Worm (Caenorhabditis elegans) whole organism, L4/young adult: ENCODE measurements around the gene str-118.
"Not testable (repeated sequence)": the region's sequence is repeated elsewhere in the genome, so short reads cannot be mapped to it uniquely, and the experiment has no call there.

ENCODE experiments used
- W03F9.2 ChIP-seq: fragments of 150-350 bp; optimal IDR thresholded peaks from 2 replicates; lab custom pipeline; 2014; ENCODE audit warnings: missing biosample characterization, missing genetic modification characterization
- dao-5 ChIP-seq: sonication (generic microtip); optimal IDR thresholded peaks from 2 replicates; lab custom pipeline; 2016; ENCODE audit warnings: missing genotype, missing genetic modification characterization, moderate library complexity, missing compliant biosample characterization
- him-1 ChIP-seq: sonication (generic microtip); optimal IDR thresholded peaks from 2 replicates; lab custom pipeline; 2016; ENCODE audit warnings: missing genotype, missing genetic modification reagents, missing genetic modification characterization, missing compliant biosample characterization

The str-118 gene

ce11 chrV:10051855-10052254 is at the start of gene str-118:
TSS of gene str-118 (plus strand) at chrV:10052155.
- TF ChIP-seq W03F9.2 (tag; lab: Kevin White, UChicago) (no peak), dao-5 (no peak), him-1 (tag; lab: Kevin White, UChicago) (no peak)

ce11 chrV:10002720-10003119 is 49.2 kb upstream of the str-118 start:
- no peak for TF ChIP-seq dao-5
- TF ChIP-seq him-1 (tag; lab: Kevin White, UChicago): no peak
- no peak for TF ChIP-seq W03F9.2 (tag; lab: Kevin White, UChicago)

- no peak for TF ChIP-seq him-1 (tag; lab: Kevin White, UChicago)
- peak; percentile 74 for TF ChIP-seq W03F9.2 (tag; lab: Kevin White, UChicago)
These were observed 48.5 kb upstream of the str-118 start for ce11 chrV:10003315-10003969.

- not testable (repeated sequence) for TF ChIP-seq dao-5; him-1 (tag; lab: Kevin White, UChicago); W03F9.2 (tag; lab: Kevin White, UChicago)
These were observed 47.8 kb upstream of the str-118 start, which contains the start of gene uda-1 for ce11 chrV:10004048-10004761. TSS of gene uda-1 (plus strand) at chrV:10004755.

- TF ChIP-seq him-1 (tag; lab: Kevin White, UChicago) (no peak), dao-5 (no peak), W03F9.2 (tag; lab: Kevin White, UChicago) (no peak)
These were observed 45.6 kb upstream of the str-118 start for ce11 chrV:10006374-10006773.

ce11 chrV:10007484-10007883 is 44.5 kb upstream of the str-118 start:
- TF ChIP-seq W03F9.2 (tag; lab: Kevin White, UChicago) (no peak), dao-5 (no peak), him-1 (tag; lab: Kevin White, UChicago) (no peak)

- TF ChIP-seq him-1 (tag; lab: Kevin White, UChicago) (no peak), W03F9.2 (tag; lab: Kevin White, UChicago) (no peak), dao-5 (no peak)
These were observed 40.3 kb upstream of the str-118 start, which contains the start of gene lea-1 for ce11 chrV:10011623-10012022. TSS of gene lea-1 (plus strand) at chrV:10011923.

ce11 chrV:10012639-10013038 is 39.3 kb upstream of the str-118 start:
- TF ChIP-seq W03F9.2 (tag; lab: Kevin White, UChicago) (no peak), dao-5 (no peak), him-1 (tag; lab: Kevin White, UChicago) (no peak)

- TF ChIP-seq W03F9.2 (tag; lab: Kevin White, UChicago) (peak; percentile 15), dao-5 (no peak)
These were observed 33.7 kb upstream of the str-118 start for ce11 chrV:10018291-10018690.

- no peak for TF ChIP-seq dao-5
- no peak for TF ChIP-seq W03F9.2 (tag; lab: Kevin White, UChicago)
- no peak for TF ChIP-seq him-1 (tag; lab: Kevin White, UChicago)
These were observed 32.8 kb upstream of the str-118 start for ce11 chrV:10019083-10019624.

- TF ChIP-seq dao-5 (no peak), W03F9.2 (tag; lab: Kevin White, UChicago) (no peak), him-1 (tag; lab: Kevin White, UChicago) (no peak)
These were observed 32.0 kb upstream of the str-118 start for ce11 chrV:10019934-10020333.

ce11 chrV:10023062-10023536 is 28.9 kb upstream of the str-118 start:
- TF ChIP-seq W03F9.2 (tag; lab: Kevin White, UChicago) (no peak), him-1 (tag; lab: Kevin White, UChicago) (no peak), dao-5 (no peak)

- no peak for TF ChIP-seq him-1 (tag; lab: Kevin White, UChicago)
- no peak for TF ChIP-seq W03F9.2 (tag; lab: Kevin White, UChicago)
- no peak for TF ChIP-seq dao-5
These were observed 21.0 kb upstream of the str-118 start, which contains the start of gene acl-2 for ce11 chrV:10030992-10031383. TSS of gene acl-2 (minus strand) at chrV:10031092.
